Worm (Caenorhabditis elegans): Measurements from ENCODE around the gene cogc-2.

- no peak for TF ChIP-seq klf-2 (GFP tag; conservative IDR thresholded peaks at IDR 0.05)
- TF ChIP-seq ztf-29 (GFP tag; IDR thresholded peaks at IDR 0.05) = no peak
These were observed 41.5 kb downstream of the cogc-2 start for ce11 chrIV:6997918-6998317.
